Worm (Caenorhabditis elegans) whole organism, mixed stage, embryonic: Measurements from ENCODE around the gene srxa-9.

Source experiments
- M03D4.4 ChIP-seq: sonication (generic microtip); optimal IDR thresholded peaks from 2 replicates; lab custom pipeline; 2017; ENCODE audit warnings: mild to moderate bottlenecking, missing genetic modification characterization, missing compliant biosample characterization
- bed-3 ChIP-seq: fragments of 200-800 bp; sonication (Bioruptor generic); optimal IDR thresholded peaks from 3 replicates; lab custom pipeline; 2018; ENCODE audit warnings: mild to moderate bottlenecking, missing genetic modification characterization, moderate library complexity, missing compliant biosample characterization
- blmp-1 ChIP-seq: fragments of 150-350 bp; optimal IDR thresholded peaks from 2 replicates; lab custom pipeline; 2014; ENCODE audit warnings: missing biosample characterization, missing genetic modification characterization
- ceh-39 ChIP-seq: fragments of 150-350 bp; optimal IDR thresholded peaks from 2 replicates; lab custom pipeline; 2014; ENCODE audit warnings: missing biosample characterization, missing genetic modification characterization
- ceh-43 ChIP-seq: fragments of 200-800 bp; sonication (Bioruptor generic); optimal IDR thresholded peaks from 2 replicates; lab custom pipeline; 2018; ENCODE audit warnings: mild to moderate bottlenecking, missing genetic modification characterization, moderate library complexity, missing compliant biosample characterization
- ceh-83 ChIP-seq: fragments of 200-800 bp; sonication (Bioruptor generic); optimal IDR thresholded peaks from 2 replicates; lab custom pipeline; 2018; ENCODE audit warnings: mild to moderate bottlenecking, missing genetic modification characterization, missing compliant biosample characterization
- ces-1 ChIP-seq: fragments of 150-350 bp; optimal IDR thresholded peaks from 2 replicates; lab custom pipeline; 2014; ENCODE audit warnings: missing biosample characterization, missing genetic modification reagents, missing genetic modification characterization
- cnd-1 ChIP-seq: fragments of 200-800 bp; sonication (Bioruptor generic); optimal IDR thresholded peaks from 2 replicates; lab custom pipeline; 2018; ENCODE audit warnings: mild to moderate bottlenecking, missing genetic modification characterization, missing compliant biosample characterization
- drap-1 ChIP-seq: fragments of 200-800 bp; sonication (Bioruptor generic); optimal IDR thresholded peaks from 3 replicates; lab custom pipeline; 2018; ENCODE audit warnings: mild to moderate bottlenecking, missing genetic modification characterization, missing compliant biosample characterization
- elt-1 ChIP-seq: sonication (generic microtip); optimal IDR thresholded peaks from 2 replicates; lab custom pipeline; 2017; ENCODE audit warnings: missing genetic modification characterization, mild to moderate bottlenecking, missing compliant biosample characterization, antibody characterized with exemption, moderate library complexity, borderline replicate concordance; ENCODE audit not compliant: insufficient read depth
- elt-3 ChIP-seq: fragments of 150-350 bp; optimal IDR thresholded peaks from 2 replicates; lab custom pipeline; 2014; ENCODE audit warnings: missing biosample characterization, missing genetic modification characterization
- flh-1 ChIP-seq: fragments of 200-800 bp; sonication (Bioruptor generic); optimal IDR thresholded peaks from 2 replicates; lab custom pipeline; 2018; ENCODE audit warnings: mild to moderate bottlenecking, missing genetic modification characterization, moderate library complexity, missing compliant biosample characterization
- ham-2 ChIP-seq: fragments of 200-800 bp; sonication (Bioruptor generic); optimal IDR thresholded peaks from 2 replicates; lab custom pipeline; 2018; ENCODE audit warnings: mild to moderate bottlenecking, missing genetic modification characterization, missing compliant biosample characterization
- hlh-1 ChIP-seq: fragments of 150-350 bp; optimal IDR thresholded peaks from 2 replicates; lab custom pipeline; 2014; ENCODE audit warnings: missing biosample characterization, missing genetic modification reagents, missing genetic modification characterization
- lin-13 ChIP-seq: fragments of 150-350 bp; optimal IDR thresholded peaks from 2 replicates; lab custom pipeline; 2014; ENCODE audit warnings: missing biosample characterization, missing genetic modification characterization
- lin-32 ChIP-seq: fragments of 200-800 bp; sonication (Bioruptor generic); optimal IDR thresholded peaks from 2 replicates; lab custom pipeline; 2018; ENCODE audit warnings: mild to moderate bottlenecking, missing genetic modification characterization, missing compliant biosample characterization
- lsy-2 ChIP-seq: fragments of 150-350 bp; optimal IDR thresholded peaks from 2 replicates; lab custom pipeline; 2014; ENCODE audit warnings: missing biosample characterization, missing genetic modification characterization
- mab-5 ChIP-seq: fragments of 150-350 bp; optimal IDR thresholded peaks from 2 replicates; lab custom pipeline; 2014; ENCODE audit warnings: missing biosample characterization, missing genetic modification characterization
- mep-1 ChIP-seq: fragments of 150-350 bp; optimal IDR thresholded peaks from 2 replicates; lab custom pipeline; 2017; ENCODE audit warnings: missing biosample characterization, missing genetic modification reagents, missing genetic modification characterization, inconsistent platforms
- mls-2 ChIP-seq: sonication (generic microtip); optimal IDR thresholded peaks from 2 replicates; lab custom pipeline; 2016; ENCODE audit warnings: mild to moderate bottlenecking, missing genetic modification characterization, moderate library complexity, missing compliant biosample characterization
- nhr-12 ChIP-seq: fragments of 150-350 bp; optimal IDR thresholded peaks from 2 replicates; lab custom pipeline; 2014; ENCODE audit warnings: missing biosample characterization, missing genetic modification characterization
- nhr-2 ChIP-seq: fragments of 150-350 bp; optimal IDR thresholded peaks from 2 replicates; lab custom pipeline; 2014; ENCODE audit warnings: missing biosample characterization, missing genetic modification characterization
- nhr-237 ChIP-seq: fragments of 150-350 bp; optimal IDR thresholded peaks from 2 replicates; lab custom pipeline; 2014; ENCODE audit warnings: missing biosample characterization, missing genetic modification characterization
- nhr-28 ChIP-seq: fragments of 150-350 bp; optimal IDR thresholded peaks from 2 replicates; lab custom pipeline; 2014; ENCODE audit warnings: missing biosample characterization, missing genetic modification characterization
- nhr-76 ChIP-seq: sonication (generic microtip); optimal IDR thresholded peaks from 2 replicates; lab custom pipeline; 2017; ENCODE audit warnings: missing biosample characterization, missing genetic modification characterization
- pha-4 ChIP-seq: fragments of 150-350 bp; optimal IDR thresholded peaks from 2 replicates; lab custom pipeline; 2018; ENCODE audit warnings: missing biosample characterization, missing genetic modification reagents, missing genetic modification characterization
- sem-2 ChIP-seq: fragments of 200-800 bp; sonication (Bioruptor generic); optimal IDR thresholded peaks from 2 replicates; lab custom pipeline; 2018; ENCODE audit warnings: mild to moderate bottlenecking, missing genetic modification characterization, missing compliant biosample characterization
- snpc-4 ChIP-seq: fragments of 150-350 bp; optimal IDR thresholded peaks from 2 replicates; lab custom pipeline; 2014; ENCODE audit warnings: missing biosample characterization, missing genetic modification characterization
- sptf-1 ChIP-seq: sonication (generic microtip); optimal IDR thresholded peaks from 2 replicates; lab custom pipeline; 2017; ENCODE audit warnings: mild to moderate bottlenecking, missing genetic modification characterization, moderate library complexity, missing compliant biosample characterization
- tbx-8 ChIP-seq: fragments of 200-800 bp; sonication (Bioruptor generic); optimal IDR thresholded peaks from 2 replicates; lab custom pipeline; 2018; ENCODE audit warnings: mild to moderate bottlenecking, missing genetic modification characterization, moderate library complexity, missing compliant biosample characterization
- unc-120 ChIP-seq: sonication (generic microtip); optimal IDR thresholded peaks from 2 replicates; lab custom pipeline; 2017; ENCODE audit warnings: missing genetic modification characterization, missing compliant biosample characterization; ENCODE audit not compliant: poor library complexity, severe bottlenecking
- unc-39 ChIP-seq: fragments of 150-350 bp; optimal IDR thresholded peaks from 2 replicates; lab custom pipeline; 2014; ENCODE audit warnings: missing biosample characterization, missing genetic modification characterization
- unc-62 ChIP-seq: fragments of 150-350 bp; optimal IDR thresholded peaks from 2 replicates; lab custom pipeline; 2014; ENCODE audit warnings: missing biosample characterization, missing genetic modification reagents, missing genetic modification characterization
- zip-8 ChIP-seq: fragments of 150-350 bp; optimal IDR thresholded peaks from 2 replicates; lab custom pipeline; 2014; ENCODE audit warnings: missing biosample characterization, missing genetic modification characterization
- ztf-11 ChIP-seq: fragments of 150-350 bp; optimal IDR thresholded peaks from 2 replicates; lab custom pipeline; 2014; ENCODE audit warnings: missing biosample characterization, missing genetic modification characterization

srxa-9 gene

DNA sequence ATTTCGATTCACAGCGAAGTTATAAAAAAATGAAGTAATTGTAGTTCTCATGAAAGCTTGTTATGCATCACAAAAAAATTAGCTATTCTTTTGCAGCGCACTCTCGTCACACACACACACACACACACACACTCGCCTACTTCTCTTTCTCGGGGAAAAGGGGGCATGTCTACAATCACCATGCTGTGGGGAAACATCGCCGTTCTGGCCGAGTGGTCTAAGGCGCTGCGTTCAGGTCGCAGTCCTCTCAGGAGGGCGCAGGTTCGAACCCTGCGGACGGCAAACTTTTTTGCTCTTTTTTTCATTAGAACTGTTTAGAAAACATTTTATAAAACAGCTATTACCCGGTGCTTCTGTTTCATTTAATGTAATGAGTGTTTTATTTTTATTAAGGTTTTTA, 5.0 kb upstream of the srxa-9 start:
- TF ChIP-seq unc-62 (peak; percentile 35), unc-120 (tag; lab: Kevin White, UChicago) (peak; percentile 78), mab-5 (no peak), ceh-83 (GFP tag; lab: Kevin White, UChicago) (peak; percentile 90), mep-1 (no peak), pha-4 (tag; lab: Kevin White, UChicago) (peak; percentile 1), lin-32 (GFP tag; lab: Kevin White, UChicago) (peak; percentile 78), nhr-2 (tag; lab: Kevin White, UChicago) (no peak), elt-1 (tag; lab: Kevin White, UChicago) (no peak), sem-2 (GFP tag; lab: Kevin White, UChicago) (peak; percentile 79), blmp-1 (tag; lab: Kevin White, UChicago) (no peak), ham-2 (GFP tag; lab: Kevin White, UChicago) (peak; percentile 85), elt-3 (tag; lab: Kevin White, UChicago) (no peak), lsy-2 (tag; lab: Kevin White, UChicago) (peak; percentile 51), nhr-12 (tag; lab: Kevin White, UChicago) (no peak), nhr-76 (tag; lab: Kevin White, UChicago) (no peak), bed-3 (GFP tag; lab: Kevin White, UChicago) (peak; percentile 88), snpc-4 (no peak), tbx-8 (GFP tag; lab: Kevin White, UChicago) (peak; percentile 70), zip-8 (tag; lab: Kevin White, UChicago) (no peak), nhr-28 (tag; lab: Kevin White, UChicago) (peak; percentile 2), cnd-1 (peak; percentile 90), M03D4.4 (peak; percentile 92), drap-1 (GFP tag; lab: Kevin White, UChicago) (peak; percentile 94), lin-13 (tag; lab: Kevin White, UChicago) (peak; percentile 28), unc-39 (tag; lab: Kevin White, UChicago) (no peak), sptf-1 (tag; lab: Kevin White, UChicago) (peak; percentile 96), hlh-1 (tag; lab: Kevin White, UChicago) (peak; percentile 20), ceh-43 (GFP tag; lab: Kevin White, UChicago) (peak; percentile 85), ces-1 (no peak), nhr-237 (tag; lab: Kevin White, UChicago) (peak; percentile 66), ceh-39 (no peak), ztf-11 (tag; lab: Kevin White, UChicago) (peak; percentile 4), flh-1 (peak; percentile 81), mls-2 (tag; lab: Kevin White, UChicago) (peak; percentile 94)

DNA sequence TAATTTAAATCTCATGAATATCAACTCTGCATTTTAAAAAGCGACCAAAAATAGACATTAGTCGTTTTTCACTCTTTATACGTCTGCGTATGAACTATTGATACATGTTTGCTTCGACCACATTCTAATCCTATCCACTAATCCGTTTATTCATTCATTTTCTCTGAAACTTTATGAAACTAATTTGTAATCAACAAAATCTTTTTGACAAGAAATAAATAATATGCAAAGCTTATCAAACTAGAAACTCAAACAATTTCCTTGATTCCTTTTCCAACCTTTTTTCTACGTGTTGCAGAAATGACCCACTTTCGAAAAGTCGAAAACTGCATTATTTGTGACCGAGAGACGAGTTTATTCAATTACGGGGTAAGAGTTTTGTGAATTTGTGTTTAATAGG, 4.5 kb upstream of the srxa-9 start, which contains the start of gene nhr-255:
nhr-255 (plus strand) TSS at position 301 of the 400 bp plus-strand sequence.
- no peak for TF ChIP-seq bed-3 (GFP tag; lab: Kevin White, UChicago)
- TF ChIP-seq tbx-8 (GFP tag; lab: Kevin White, UChicago): no peak
- TF ChIP-seq ces-1: peak; percentile 86
- TF ChIP-seq drap-1 (GFP tag; lab: Kevin White, UChicago): no peak
- no peak for TF ChIP-seq ceh-43 (GFP tag; lab: Kevin White, UChicago)

DNA sequence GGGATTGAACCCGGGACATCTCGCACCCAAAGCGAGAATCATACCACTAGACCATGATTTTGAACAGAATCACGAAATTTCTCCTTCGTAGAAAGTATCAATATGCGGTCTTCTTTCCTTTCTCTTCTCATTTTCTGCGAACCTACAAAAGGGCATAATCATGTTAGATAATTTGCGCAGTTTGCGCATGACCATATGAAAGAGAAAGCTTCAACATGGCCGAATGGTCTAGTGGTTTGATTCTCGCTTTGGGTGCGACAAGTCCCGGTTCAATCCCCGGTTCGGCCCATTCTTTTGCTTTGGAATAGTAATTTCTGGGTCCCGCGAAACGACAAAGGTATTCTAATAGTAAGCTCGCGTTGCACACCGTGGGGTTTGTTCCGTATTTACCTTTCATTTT, 1.0 kb downstream of the srxa-9 start:
- TF ChIP-seq nhr-12 (tag; lab: Kevin White, UChicago) (no peak), drap-1 (GFP tag; lab: Kevin White, UChicago) (peak; percentile 18)

DNA sequence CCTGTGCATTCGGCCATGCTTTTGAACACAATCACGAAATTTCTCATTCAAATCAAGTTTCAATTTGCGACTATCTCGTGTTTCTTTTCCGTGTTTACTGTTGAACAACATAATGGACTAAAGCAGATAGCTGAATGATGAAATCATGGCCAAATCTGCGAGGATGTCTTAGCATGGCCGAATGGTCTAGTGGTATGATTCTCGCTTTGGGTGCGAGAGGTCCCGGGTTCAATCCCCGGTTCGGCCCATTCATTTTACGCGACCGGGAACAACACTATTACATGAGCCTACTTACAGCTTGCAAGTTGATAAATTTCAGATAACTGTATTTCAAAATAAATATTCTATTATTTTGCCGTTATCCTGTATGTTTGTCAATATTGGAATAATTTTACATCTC, 4.4 kb downstream of the srxa-9 start:
- TF ChIP-seq ztf-11 (tag; lab: Kevin White, UChicago) (no peak), sptf-1 (tag; lab: Kevin White, UChicago) (no peak), hlh-1 (tag; lab: Kevin White, UChicago) (no peak), mls-2 (tag; lab: Kevin White, UChicago) (no peak), elt-1 (tag; lab: Kevin White, UChicago) (no peak), ceh-83 (GFP tag; lab: Kevin White, UChicago) (no peak), elt-3 (tag; lab: Kevin White, UChicago) (no peak), unc-62 (no peak), lin-13 (tag; lab: Kevin White, UChicago) (no peak), cnd-1 (no peak)
